Worm (Caenorhabditis elegans) whole organism, early embryonic: Measurements from ENCODE around the gene F46G10.2.

Experiments used
- F13C5.2 ChIP-seq: sonication (generic microtip); optimal IDR thresholded peaks from 2 replicates; lab custom pipeline; 2017; ENCODE audit warnings: mild to moderate bottlenecking, missing genetic modification characterization, inconsistent platforms, missing compliant biosample characterization
- ama-1 ChIP-seq: fragments of 150-350 bp; optimal IDR thresholded peaks from 2 replicates; lab custom pipeline; 2014
- ceh-13 ChIP-seq: fragments of 200-800 bp; sonication (Bioruptor generic); optimal IDR thresholded peaks from 2 replicates; lab custom pipeline; 2018; ENCODE audit warnings: mild to moderate bottlenecking, missing genetic modification characterization, missing compliant biosample characterization
- ets-7 ChIP-seq: sonication (generic microtip); optimal IDR thresholded peaks from 2 replicates; lab custom pipeline; 2016; ENCODE audit warnings: missing genotype, missing genetic modification characterization, missing compliant biosample characterization
- flt-1 ChIP-seq: fragments of 200-800 bp; sonication (Bioruptor generic); IDR thresholded peaks from 2 replicates; pipeline ENCODE4 v1.3.6; 2022; ENCODE audit warnings: missing genetic modification characterization, missing compliant biosample characterization
- pes-1 ChIP-seq: fragments of 200-800 bp; sonication (Bioruptor generic); IDR thresholded peaks from 2 replicates; pipeline ENCODE4 v1.3.6; 2022; ENCODE audit warnings: missing genetic modification reagents, missing genetic modification characterization, missing compliant biosample characterization
- scrt-1 ChIP-seq: fragments of 200-800 bp; sonication (Bioruptor generic); IDR thresholded peaks from 2 replicates; pipeline ENCODE4 v1.3.6; 2022; ENCODE audit warnings: missing genetic modification characterization, missing compliant biosample characterization
- sea-1 ChIP-seq: fragments of 200-800 bp; sonication (Bioruptor generic); conservative IDR thresholded peaks from 2 replicates; pipeline ENCODE4 v1.3.6; 2022; ENCODE audit warnings: missing genetic modification characterization, missing compliant biosample characterization
- tbx-11 ChIP-seq: fragments of 200-800 bp; sonication (Bioruptor generic); IDR thresholded peaks from 2 replicates; pipeline ENCODE4 v1.3.6; 2022; ENCODE audit warnings: missing genetic modification characterization, missing compliant biosample characterization

ce11 chrX:13356469-13356868 lies 33.7 kb downstream of the F46G10.2 start:
- TF ChIP-seq tbx-11 (GFP tag; lab: Robert Waterston, UW) = no peak
- TF ChIP-seq ets-7 = no peak
- no peak for TF ChIP-seq ama-1 (lab: Kevin White, UChicago)
- no peak for TF ChIP-seq scrt-1 (GFP tag; lab: Robert Waterston, UW)
- TF ChIP-seq sea-1 (GFP tag; lab: Robert Waterston, UW) = no peak
- no peak for TF ChIP-seq pes-1
- TF ChIP-seq flt-1 (GFP tag; lab: Robert Waterston, UW) = no peak
- no peak for TF ChIP-seq F13C5.2 (tag; lab: Kevin White, UChicago)
- no peak for TF ChIP-seq ceh-13 (GFP tag; lab: Kevin White, UChicago)
